Worm (Caenorhabditis elegans): Measurements from ENCODE around the gene die-1.

DNA sequence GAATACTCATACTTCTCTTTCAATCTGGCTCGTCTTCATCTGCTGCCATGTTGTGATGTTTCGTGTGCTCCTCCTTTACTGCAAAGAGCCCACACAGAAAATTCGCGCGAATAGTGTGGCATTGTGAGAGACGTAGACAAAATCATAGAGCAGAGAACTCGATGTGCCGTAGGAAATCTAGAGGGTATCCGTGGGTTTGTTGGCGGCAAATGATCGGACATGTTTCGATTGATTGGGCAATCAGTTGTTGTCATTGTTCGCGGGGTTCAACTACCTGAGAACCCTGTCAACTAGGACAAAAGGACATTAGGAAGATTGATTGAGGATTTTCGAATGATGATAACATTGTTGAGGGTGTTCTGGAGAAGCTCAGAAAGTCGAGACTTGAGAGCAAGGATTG lies 42.7 kb downstream of the die-1 start:
- TF ChIP-seq snpc-4 (tag; optimal IDR thresholded peaks at IDR 0.05), result no peak
- no peak for TF ChIP-seq nhr-237 (tag; optimal IDR thresholded peaks at IDR 0.05)
- TF ChIP-seq ceh-82 (tag; optimal IDR thresholded peaks at IDR 0.05), result no peak
- TF ChIP-seq mdl-1 (tag; optimal IDR thresholded peaks at IDR 0.05), result no peak
- TF ChIP-seq unc-62 (GFP tag; optimal IDR thresholded peaks at IDR 0.05), result no peak
- TF ChIP-seq lin-39 (tag; optimal IDR thresholded peaks at IDR 0.05), result no peak

All from whole organism, L2 larva.